Fruit fly (Drosophila melanogaster) whole organism, adult: Measurements from ENCODE around the gene meep.

Experiments used
- CG11617 ChIP-seq: fragments of 200-800 bp; sonication (Bioruptor generic); optimal IDR thresholded peaks from 2 replicates; lab custom pipeline; 2017; ENCODE audit warnings: mild to moderate bottlenecking, missing biosample characterization, missing genetic modification reagents, missing genetic modification characterization
- CG12768 ChIP-seq: fragments of 200-800 bp; sonication (Bioruptor generic); optimal IDR thresholded peaks from 2 replicates; lab custom pipeline; 2017; ENCODE audit warnings: missing biosample characterization, missing genetic modification characterization, mild to moderate bottlenecking, moderate library complexity, missing genetic modification reagents
- CG14711 ChIP-seq: fragments of 200-800 bp; sonication (Bioruptor generic); optimal IDR thresholded peaks from 2 replicates; lab custom pipeline; 2018; ENCODE audit warnings: missing biosample characterization, mild to moderate bottlenecking, missing genetic modification characterization, moderate library complexity
- CG1620 ChIP-seq: fragments of 200-800 bp; sonication (Bioruptor generic); optimal IDR thresholded peaks from 2 replicates; lab custom pipeline; 2016; ENCODE audit warnings: missing biosample characterization, missing genetic modification characterization
- CG33017 ChIP-seq: fragments of 200-800 bp; sonication (Bioruptor generic); optimal IDR thresholded peaks from 2 replicates; lab custom pipeline; 2018; ENCODE audit warnings: missing biosample characterization, mild to moderate bottlenecking, missing genetic modification characterization, moderate library complexity
- CG5204 ChIP-seq: fragments of 200-800 bp; sonication (Bioruptor generic); optimal IDR thresholded peaks from 2 replicates; lab custom pipeline; 2016; ENCODE audit warnings: missing biosample characterization, missing genetic modification characterization
- CG7045 ChIP-seq: fragments of 200-800 bp; sonication (Bioruptor generic); optimal IDR thresholded peaks from 2 replicates; lab custom pipeline; 2017; ENCODE audit warnings: missing biosample characterization, mild to moderate bottlenecking, missing genetic modification characterization
- CG7101 ChIP-seq: fragments of 200-800 bp; sonication (Bioruptor generic); optimal IDR thresholded peaks from 2 replicates; lab custom pipeline; 2018; ENCODE audit warnings: missing biosample characterization, mild to moderate bottlenecking, missing genetic modification characterization, moderate library complexity
- Clk ChIP-seq: fragments of 200-800 bp; sonication (Bioruptor generic); optimal IDR thresholded peaks from 2 replicates; lab custom pipeline; 2017; ENCODE audit warnings: missing biosample characterization, missing genetic modification characterization
- Crg-1 ChIP-seq: fragments of 200-800 bp; sonication (Bioruptor generic); optimal IDR thresholded peaks from 2 replicates; lab custom pipeline; 2016; ENCODE audit warnings: missing biosample characterization, missing genetic modification characterization
- Hr96 ChIP-seq: fragments of 200-800 bp; sonication (Bioruptor generic); optimal IDR thresholded peaks from 2 replicates; lab custom pipeline; 2016; ENCODE audit warnings: missing biosample characterization, missing genetic modification characterization
- Mnt ChIP-seq: fragments of 200-800 bp; sonication (Bioruptor generic); optimal IDR thresholded peaks from 2 replicates; lab custom pipeline; 2016; ENCODE audit warnings: missing biosample characterization, mild to moderate bottlenecking, missing genetic modification characterization
- bab1 ChIP-seq: fragments of 200-800 bp; sonication (Bioruptor generic); optimal IDR thresholded peaks from 3 replicates; lab custom pipeline; 2019; ENCODE audit warnings: missing biosample characterization, mild to moderate bottlenecking, missing genetic modification characterization, moderate library complexity
- cic ChIP-seq: fragments of 200-800 bp; sonication (Bioruptor generic); optimal IDR thresholded peaks from 2 replicates; lab custom pipeline; 2017; ENCODE audit warnings: missing biosample characterization, mild to moderate bottlenecking, missing genetic modification characterization, moderate library complexity
- cnc ChIP-seq, 2 experiments: fragments of >200 bp; optimal IDR thresholded peaks; 2 replicates each; lab custom pipeline; 2017
- kay ChIP-seq: fragments of 200-800 bp; sonication (Bioruptor generic); peaks from one replicate; lab custom pipeline; 2016; ENCODE audit warnings: missing biosample characterization, missing genetic modification characterization, borderline replicate concordance
- ovo ChIP-seq: fragments of 200-800 bp; sonication (Bioruptor generic); optimal IDR thresholded peaks from 2 replicates; lab custom pipeline; 2016; ENCODE audit warnings: missing biosample characterization, missing genetic modification characterization
- pad ChIP-seq: fragments of 200-800 bp; sonication (Bioruptor generic); optimal IDR thresholded peaks from 3 replicates; lab custom pipeline; 2017; ENCODE audit warnings: missing biosample characterization, missing genetic modification characterization, mild to moderate bottlenecking, moderate library complexity, missing genetic modification reagents
- tj ChIP-seq: fragments of 200-800 bp; sonication (Bioruptor generic); optimal IDR thresholded peaks from 3 replicates; lab custom pipeline; 2017; ENCODE audit warnings: missing biosample characterization, mild to moderate bottlenecking, missing genetic modification characterization, moderate library complexity
- toe ChIP-seq: fragments of 200-800 bp; sonication (Bioruptor generic); optimal IDR thresholded peaks from 2 replicates; lab custom pipeline; 2016; ENCODE audit warnings: missing biosample characterization, missing genetic modification characterization

Gene meep

dm6 chr3L:1203855-1204431 is 1.1 kb upstream of the meep start:
- TF ChIP-seq CG14711 (tag; lab: Kevin White, UChicago) (no peak), CG7045 (no peak), CG11617 (GFP tag; lab: Kevin White, UChicago) (no peak), Clk (GFP tag; lab: Kevin White, UChicago) (no peak), tj (GFP tag; lab: Kevin White, UChicago) (no peak), Hr96 (GFP tag; lab: Kevin White, UChicago) (no peak), CG12768 (GFP tag; lab: Kevin White, UChicago) (no peak), CG1620 (GFP tag; lab: Kevin White, UChicago) (no peak), CG33017 (no peak), Crg-1 (GFP tag; lab: Kevin White, UChicago) (no peak), toe (GFP tag; lab: Kevin White, UChicago) (no peak), ovo (GFP tag; lab: Kevin White, UChicago) (no peak), CG5204 (GFP tag; lab: Kevin White, UChicago) (no peak), pad (GFP tag; lab: Kevin White, UChicago) (no peak)

- TF ChIP-seq cic (GFP tag; lab: Kevin White, UChicago) (no peak), CG7045 (no peak), Crg-1 (GFP tag; lab: Kevin White, UChicago) (no peak), CG5204 (GFP tag; lab: Kevin White, UChicago) (no peak), bab1 (no peak), CG14711 (tag; lab: Kevin White, UChicago) (no peak), CG1620 (GFP tag; lab: Kevin White, UChicago) (no peak), kay (GFP tag; lab: Kevin White, UChicago) (no peak), ovo (GFP tag; lab: Kevin White, UChicago) (no peak), pad (GFP tag; lab: Kevin White, UChicago) (no peak), Hr96 (GFP tag; lab: Kevin White, UChicago) (no peak), Mnt (GFP tag; lab: Kevin White, UChicago) (no peak), CG12768 (GFP tag; lab: Kevin White, UChicago) (no peak), CG11617 (GFP tag; lab: Kevin White, UChicago) (no peak), tj (GFP tag; lab: Kevin White, UChicago) (no peak), Clk (GFP tag; lab: Kevin White, UChicago) (no peak), toe (GFP tag; lab: Kevin White, UChicago) (no peak)
Observed at dm6 chr3L:1200357-1201051, 2.3 kb downstream of the meep start, which contains the start of gene mwh. Gene mwh (plus strand): TSS chr3L:1200786.

dm6 chr3L:1195868-1196552 is 6.8 kb downstream of the meep start, which contains the start of gene Aplip1:
Gene Aplip1 (plus strand): TSS chr3L:1196317.
- TF ChIP-seq CG7101 (tag; lab: Kevin White, UChicago) (no peak), toe (GFP tag; lab: Kevin White, UChicago) (peak; percentile 28)

DNA sequence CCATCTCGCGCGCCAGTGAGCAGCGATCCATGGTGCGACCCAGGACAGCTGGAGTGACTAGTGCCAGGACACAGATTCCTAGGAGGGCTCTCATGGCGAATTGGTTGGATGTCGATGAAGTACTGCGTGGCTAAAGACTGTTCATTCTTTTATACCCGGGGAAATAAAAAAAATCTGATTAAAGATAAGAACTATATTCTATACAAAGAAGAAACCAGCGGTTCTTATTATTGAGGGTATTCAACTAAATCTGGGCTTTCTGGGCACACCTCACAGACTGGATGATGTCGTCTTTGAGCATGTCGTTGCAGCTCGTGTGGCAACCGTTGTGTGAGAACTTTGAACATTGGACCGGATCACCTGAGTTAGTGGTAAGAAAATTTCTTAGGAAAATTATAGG is 7.6 kb downstream of the meep start, which contains the start of gene LysX:
LysX (minus strand) TSS at position 101 of the 400 bp plus-strand sequence.
- no peak for TF ChIP-seq CG5204 (GFP tag; lab: Kevin White, UChicago)
- no peak for TF ChIP-seq pad (GFP tag; lab: Kevin White, UChicago)

DNA sequence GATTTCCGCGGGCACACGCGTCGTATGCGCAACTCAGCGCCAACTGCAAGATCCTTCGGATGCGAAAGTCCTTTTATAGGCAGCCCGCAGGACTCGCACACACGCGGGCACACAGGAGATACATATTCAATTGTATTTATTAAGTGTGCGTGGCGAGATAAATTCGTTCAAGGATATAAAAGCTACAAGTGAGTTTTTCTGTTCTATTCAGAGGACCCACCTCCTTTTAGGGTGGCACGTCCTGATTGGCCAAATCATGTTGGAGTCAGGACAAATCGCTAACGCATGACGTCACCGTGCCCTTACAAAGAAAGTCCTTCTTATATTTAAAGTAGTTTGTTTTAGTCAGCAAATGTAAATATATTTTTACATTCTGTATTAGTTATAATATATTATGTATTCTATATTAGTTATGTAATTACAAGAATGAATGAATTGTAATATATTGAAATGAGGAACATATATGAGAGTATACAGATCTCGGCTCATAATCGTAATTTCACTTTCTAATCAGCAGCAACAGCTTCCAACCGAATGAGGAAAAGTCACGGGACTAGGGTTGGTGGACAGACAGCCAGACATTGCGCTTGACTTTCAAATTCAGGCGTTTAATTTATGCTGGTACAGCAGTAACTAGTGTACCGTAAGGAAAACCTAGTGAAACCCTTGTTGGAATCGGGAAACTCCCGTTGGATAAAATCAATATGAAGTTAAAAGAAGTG is 9.6 kb downstream of the meep start, which contains the start of gene Trhn:
Trhn (minus strand) TSS at position 51 of the 722 bp plus-strand sequence.
- TF ChIP-seq bab1: no peak
- no peak for TF ChIP-seq CG5204 (GFP tag; lab: Kevin White, UChicago)
- no peak for TF ChIP-seq CG11617 (GFP tag; lab: Kevin White, UChicago)
- TF ChIP-seq CG14711 (tag; lab: Kevin White, UChicago): no peak
- no peak for TF ChIP-seq pad (GFP tag; lab: Kevin White, UChicago)
- no peak for TF ChIP-seq Clk (GFP tag; lab: Kevin White, UChicago)
- TF ChIP-seq cic (GFP tag; lab: Kevin White, UChicago): no peak
- no peak for TF ChIP-seq cnc (optimal IDR thresholded peaks at IDR 0.05; lab: Kevin White, UChicago)
- TF ChIP-seq Hr96 (GFP tag; lab: Kevin White, UChicago): no peak
- TF ChIP-seq CG12768 (GFP tag; lab: Kevin White, UChicago): no peak
- no peak for TF ChIP-seq Crg-1 (GFP tag; lab: Kevin White, UChicago)
- no peak for TF ChIP-seq Mnt (GFP tag; lab: Kevin White, UChicago)
- TF ChIP-seq kay (GFP tag; lab: Kevin White, UChicago): no peak
- TF ChIP-seq tj (GFP tag; lab: Kevin White, UChicago): no peak
